Worm (Caenorhabditis elegans) whole organism, early embryonic: ENCODE data around the gene D2096.5.

ENCODE experiments used
- aly-1 ChIP-seq: sonication (generic microtip); optimal IDR thresholded peaks from 2 replicates; lab custom pipeline; 2016; ENCODE audit warnings: missing genetic modification characterization, missing compliant biosample characterization
- ama-1 ChIP-seq: fragments of 150-350 bp; optimal IDR thresholded peaks from 2 replicates; lab custom pipeline; 2014
- ceh-13 ChIP-seq: fragments of 200-800 bp; sonication (Bioruptor generic); optimal IDR thresholded peaks from 2 replicates; lab custom pipeline; 2018; ENCODE audit warnings: mild to moderate bottlenecking, missing genetic modification characterization, missing compliant biosample characterization
- ets-7 ChIP-seq: sonication (generic microtip); optimal IDR thresholded peaks from 2 replicates; lab custom pipeline; 2016; ENCODE audit warnings: missing genotype, missing genetic modification characterization, missing compliant biosample characterization
- flt-1 ChIP-seq: fragments of 200-800 bp; sonication (Bioruptor generic); IDR thresholded peaks from 2 replicates; pipeline ENCODE4 v1.3.6; 2022; ENCODE audit warnings: missing genetic modification characterization, missing compliant biosample characterization
- hnd-1 ChIP-seq: sonication (generic microtip); optimal IDR thresholded peaks from 2 replicates; lab custom pipeline; 2016; ENCODE audit warnings: missing genetic modification characterization, missing compliant biosample characterization
- pes-1 ChIP-seq: fragments of 200-800 bp; sonication (Bioruptor generic); IDR thresholded peaks from 2 replicates; pipeline ENCODE4 v1.3.6; 2022; ENCODE audit warnings: missing genetic modification reagents, missing genetic modification characterization, missing compliant biosample characterization
- scrt-1 ChIP-seq: fragments of 200-800 bp; sonication (Bioruptor generic); IDR thresholded peaks from 2 replicates; pipeline ENCODE4 v1.3.6; 2022; ENCODE audit warnings: missing genetic modification characterization, missing compliant biosample characterization
- sea-1 ChIP-seq: fragments of 200-800 bp; sonication (Bioruptor generic); conservative IDR thresholded peaks from 2 replicates; pipeline ENCODE4 v1.3.6; 2022; ENCODE audit warnings: missing genetic modification characterization, missing compliant biosample characterization
- tbx-11 ChIP-seq: fragments of 200-800 bp; sonication (Bioruptor generic); IDR thresholded peaks from 2 replicates; pipeline ENCODE4 v1.3.6; 2022; ENCODE audit warnings: missing genetic modification characterization, missing compliant biosample characterization
- tbx-37 ChIP-seq: fragments of 200-800 bp; sonication (Bioruptor generic); conservative IDR thresholded peaks from 2 replicates; pipeline ENCODE4 v1.3.6; 2022; ENCODE audit warnings: missing genetic modification reagents, missing genetic modification characterization, missing compliant biosample characterization
- tra-4 ChIP-seq: sonication (generic microtip); optimal IDR thresholded peaks from 2 replicates; lab custom pipeline; 2017; ENCODE audit warnings: missing genetic modification characterization, missing compliant biosample characterization

DNA sequence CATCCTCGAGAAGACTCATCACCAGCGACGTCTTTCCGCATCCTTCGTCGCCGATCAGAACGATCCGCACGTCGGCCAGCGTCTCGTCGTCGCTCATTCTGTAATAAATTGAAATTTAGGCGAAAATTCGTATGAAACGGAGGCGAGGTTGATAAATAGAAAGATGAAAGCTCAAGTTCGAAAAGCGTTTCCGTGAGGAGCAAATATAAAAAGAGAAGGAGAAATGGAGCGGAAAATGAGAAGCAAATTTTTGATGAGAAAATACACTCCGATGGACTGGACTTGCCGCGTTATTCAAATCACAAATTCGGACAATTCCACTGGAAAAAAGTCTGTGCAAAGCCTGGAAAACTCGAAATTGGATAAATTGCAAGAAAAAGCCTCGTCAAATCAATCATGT lies 34.5 kb upstream of the D2096.5 start, which contains the start of gene D2096.11:
- TF ChIP-seq ama-1 (no peak), ets-7 (tag; lab: Kevin White, UChicago) (no peak), sea-1 (GFP tag; lab: Robert Waterston, UW) (no peak), scrt-1 (GFP tag; lab: Robert Waterston, UW) (no peak), tbx-11 (GFP tag; lab: Robert Waterston, UW) (no peak), pes-1 (no peak), tbx-37 (no peak), aly-1 (tag; lab: Kevin White, UChicago) (no peak), hnd-1 (tag; lab: Kevin White, UChicago) (no peak), flt-1 (GFP tag; lab: Robert Waterston, UW) (no peak), ceh-13 (GFP tag; lab: Kevin White, UChicago) (no peak), tra-4 (tag; lab: Kevin White, UChicago) (no peak)
